Worm (Caenorhabditis elegans) whole organism, midembryonic: Measurements from ENCODE around the gene F19F10.14.
A peak's percentile ranks its signal among the peaks of the same experiment; 100 is the strongest.

Experiments
- T22C8.4 ChIP-seq: fragments of 200-800 bp; sonication (Bioruptor generic); IDR thresholded peaks from 2 replicates; pipeline ENCODE4 v1.3.6; 2022; ENCODE audit warnings: missing genetic modification characterization, missing compliant biosample characterization
- cog-1 ChIP-seq: sonication (generic microtip); optimal IDR thresholded peaks from 2 replicates; lab custom pipeline; 2016; ENCODE audit warnings: missing genetic modification characterization, missing compliant biosample characterization
- flt-1 ChIP-seq: fragments of 200-800 bp; sonication (Bioruptor generic); IDR thresholded peaks from 2 replicates; pipeline ENCODE4 v1.3.6; 2022; ENCODE audit warnings: missing genetic modification characterization, missing compliant biosample characterization
- klf-2 ChIP-seq: fragments of 200-800 bp; sonication (Bioruptor generic); conservative IDR thresholded peaks from 2 replicates; pipeline ENCODE4 v1.3.6; 2022; ENCODE audit warnings: missing genetic modification reagents, missing genetic modification characterization, missing compliant biosample characterization
- med-1 ChIP-seq: sonication (generic microtip); optimal IDR thresholded peaks from 2 replicates; lab custom pipeline; 2017; ENCODE audit warnings: missing genetic modification characterization, mild to moderate bottlenecking, missing compliant biosample characterization, antibody characterized with exemption, missing genetic modification reagents; ENCODE audit not compliant: insufficient read depth
- ref-1 ChIP-seq: fragments of 200-800 bp; sonication (Bioruptor generic); conservative IDR thresholded peaks from 2 replicates; pipeline ENCODE4 v1.3.6; 2022; ENCODE audit warnings: missing genetic modification reagents, missing genetic modification characterization, missing compliant biosample characterization
- tab-1 ChIP-seq: fragments of 200-800 bp; sonication (Bioruptor generic); IDR thresholded peaks from 2 replicates; pipeline ENCODE4 v1.3.6; 2022; ENCODE audit warnings: missing genetic modification characterization, missing compliant biosample characterization
- ztf-23 ChIP-seq: fragments of 200-800 bp; sonication (Bioruptor generic); IDR thresholded peaks from 2 replicates; pipeline ENCODE4 v1.3.6; 2022; ENCODE audit warnings: missing genetic modification reagents, missing genetic modification characterization, missing compliant biosample characterization
- ztf-29 ChIP-seq: fragments of 200-800 bp; sonication (Bioruptor generic); IDR thresholded peaks from 2 replicates; pipeline ENCODE4 v1.3.6; 2022; ENCODE audit warnings: missing genetic modification reagents, missing genetic modification characterization, missing compliant biosample characterization

The F19F10.14 gene

DNA sequence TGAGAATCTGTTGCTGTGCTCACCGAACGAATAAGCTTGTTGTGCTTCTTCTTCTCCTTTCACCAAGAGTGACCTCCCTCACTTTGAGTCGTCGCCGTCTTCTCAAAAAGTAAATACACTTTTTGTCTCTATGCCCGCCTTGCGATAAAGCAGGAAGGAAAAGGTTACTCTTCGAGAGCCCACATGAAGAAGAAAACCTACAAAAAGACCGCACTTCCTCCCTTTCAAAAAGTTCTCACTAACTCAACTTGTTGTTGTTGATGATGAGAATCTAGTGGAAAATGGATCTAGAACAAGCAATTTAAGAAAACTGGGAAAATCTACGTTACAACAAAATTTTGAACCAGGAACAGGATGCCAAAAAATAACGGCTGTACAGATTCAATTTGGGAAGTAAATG lies 19.6 kb upstream of the F19F10.14 start, which contains the start of gene C50E3.6:
TSS of gene C50E3.6 (minus strand) at position 101 of the 400 bp plus-strand sequence.
- no peak for TF ChIP-seq klf-2 (GFP tag; lab: Robert Waterston, UW)
- no peak for TF ChIP-seq ref-1 (GFP tag; lab: Robert Waterston, UW)
- TF ChIP-seq flt-1 (GFP tag; lab: Robert Waterston, UW) = no peak
- no peak for TF ChIP-seq T22C8.4 (GFP tag; lab: Robert Waterston, UW)

DNA sequence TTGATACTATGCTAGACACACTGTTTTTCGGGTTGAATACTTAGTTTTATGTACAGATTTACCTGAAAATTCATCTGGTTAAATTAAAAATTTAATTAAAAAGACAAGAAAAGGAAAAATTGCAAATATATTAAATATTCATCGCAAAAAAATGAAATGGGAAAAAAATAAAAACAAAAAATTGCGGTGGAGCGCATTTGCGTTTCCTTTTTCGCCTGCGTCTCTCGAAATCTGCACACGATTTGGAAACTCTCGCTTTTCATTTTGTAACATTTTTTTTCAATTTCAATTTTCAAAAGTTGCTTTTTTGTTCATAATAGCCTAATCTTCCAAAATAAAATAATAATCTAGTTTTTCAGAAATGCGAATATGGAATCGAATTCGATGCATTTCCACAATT lies 16.8 kb upstream of the F19F10.14 start, which contains the start of the genes F19F10.11 and C50E3.5:
TSS of gene F19F10.11 (minus strand) at position 68 of the 400 bp plus-strand sequence.
TSS of gene C50E3.5 (plus strand) at position 360 of the 400 bp plus-strand sequence.
- no peak for TF ChIP-seq ztf-29
- no peak for TF ChIP-seq ztf-23
- TF ChIP-seq T22C8.4 (GFP tag; lab: Robert Waterston, UW) = no peak
- TF ChIP-seq ref-1 (GFP tag; lab: Robert Waterston, UW) = no peak
- TF ChIP-seq cog-1 (tag; lab: Kevin White, UChicago) = no peak
- TF ChIP-seq klf-2 (GFP tag; lab: Robert Waterston, UW) = no peak
- no peak for TF ChIP-seq tab-1 (GFP tag; lab: Robert Waterston, UW)
- no peak for TF ChIP-seq flt-1 (GFP tag; lab: Robert Waterston, UW)
- no peak for TF ChIP-seq med-1 (GFP tag; lab: Kevin White, UChicago)

DNA sequence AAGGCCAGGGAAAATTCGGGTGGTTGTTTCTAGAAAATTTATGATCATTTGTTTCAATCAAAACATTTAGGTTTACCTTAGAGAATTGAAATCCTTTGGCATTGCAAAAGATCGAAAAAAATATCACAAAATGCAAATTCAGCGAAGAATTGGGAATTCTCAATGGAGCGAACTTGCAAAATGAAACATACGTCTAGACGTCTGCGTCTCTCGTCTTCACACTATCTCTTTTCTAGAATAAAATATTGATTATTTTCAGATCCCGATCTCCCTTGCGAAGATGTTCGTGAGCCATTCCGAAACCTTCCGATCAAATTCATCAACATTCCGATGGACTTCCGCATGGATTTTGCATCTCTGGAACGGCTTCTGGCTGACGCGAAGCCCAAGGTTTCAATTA lies 9.5 kb upstream of the F19F10.14 start, which contains the start of gene ets-6:
TSS of gene ets-6 (minus strand) at position 169 of the 400 bp plus-strand sequence.
- no peak for TF ChIP-seq flt-1 (GFP tag; lab: Robert Waterston, UW)
- peak; percentile 67 for TF ChIP-seq T22C8.4 (GFP tag; lab: Robert Waterston, UW)

- TF ChIP-seq med-1 (GFP tag; lab: Kevin White, UChicago) (no peak), klf-2 (GFP tag; lab: Robert Waterston, UW) (no peak), ref-1 (GFP tag; lab: Robert Waterston, UW) (no peak), T22C8.4 (GFP tag; lab: Robert Waterston, UW) (no peak), tab-1 (GFP tag; lab: Robert Waterston, UW) (no peak), ztf-23 (no peak), cog-1 (tag; lab: Kevin White, UChicago) (no peak), ztf-29 (no peak), flt-1 (GFP tag; lab: Robert Waterston, UW) (no peak)
These were observed 4.7 kb upstream of the F19F10.14 start, which contains the start of the genes snu-66 and ints-9 for ce11 chrV:7575563-7575962. TSS of gene snu-66 (minus strand) at chrV:7575670. TSS of gene ints-9 (plus strand) at chrV:7575802.

ce11 chrV:7570290-7570689 lies 565 bp downstream of the F19F10.14 start, which contains the start of gene clec-212:
TSS of gene clec-212 (minus strand) at chrV:7570390.
- no peak for TF ChIP-seq flt-1 (GFP tag; lab: Robert Waterston, UW)
- TF ChIP-seq klf-2 (GFP tag; lab: Robert Waterston, UW) = no peak
- no peak for TF ChIP-seq ref-1 (GFP tag; lab: Robert Waterston, UW)
- TF ChIP-seq ztf-29 = no peak
- TF ChIP-seq T22C8.4 (GFP tag; lab: Robert Waterston, UW) = no peak
- TF ChIP-seq med-1 (GFP tag; lab: Kevin White, UChicago) = no peak
- no peak for TF ChIP-seq tab-1 (GFP tag; lab: Robert Waterston, UW)
- no peak for TF ChIP-seq ztf-23

ce11 chrV:7562947-7563346 lies 7.9 kb downstream of the F19F10.14 start, which contains the start of gene F19F10.1:
TSS of gene F19F10.1 (plus strand) at chrV:7563247.
- no peak for TF ChIP-seq klf-2 (GFP tag; lab: Robert Waterston, UW)
- TF ChIP-seq med-1 (GFP tag; lab: Kevin White, UChicago) = no peak
- TF ChIP-seq flt-1 (GFP tag; lab: Robert Waterston, UW) = no peak
- no peak for TF ChIP-seq cog-1 (tag; lab: Kevin White, UChicago)
- TF ChIP-seq ztf-23 = no peak
- no peak for TF ChIP-seq ref-1 (GFP tag; lab: Robert Waterston, UW)
- TF ChIP-seq tab-1 (GFP tag; lab: Robert Waterston, UW) = no peak
- no peak for TF ChIP-seq ztf-29
- no peak for TF ChIP-seq T22C8.4 (GFP tag; lab: Robert Waterston, UW)

DNA sequence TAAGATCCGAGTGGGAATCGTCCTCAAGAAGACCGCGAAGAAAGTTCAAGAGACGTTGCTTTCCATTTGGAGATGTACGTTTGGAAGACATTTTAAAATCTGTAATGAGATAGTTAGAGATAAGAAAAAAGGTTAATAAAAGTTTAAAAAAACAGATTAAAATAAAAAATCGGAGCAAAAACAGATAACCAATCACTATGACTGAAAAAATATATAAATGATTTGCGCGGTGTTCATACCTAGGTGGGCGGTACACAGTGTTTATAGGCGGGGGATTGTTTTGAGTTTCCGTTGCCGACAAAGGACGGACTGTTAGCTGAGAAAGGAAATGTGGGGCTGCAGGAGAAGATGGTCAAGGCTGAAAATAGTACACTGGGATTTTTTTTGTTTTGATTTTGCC lies 12.2 kb downstream of the F19F10.14 start, which contains the start of gene ets-7:
TSS of gene ets-7 (minus strand) at position 101 of the 400 bp plus-strand sequence.
- TF ChIP-seq ztf-29 (no peak), cog-1 (tag; lab: Kevin White, UChicago) (no peak)

DNA sequence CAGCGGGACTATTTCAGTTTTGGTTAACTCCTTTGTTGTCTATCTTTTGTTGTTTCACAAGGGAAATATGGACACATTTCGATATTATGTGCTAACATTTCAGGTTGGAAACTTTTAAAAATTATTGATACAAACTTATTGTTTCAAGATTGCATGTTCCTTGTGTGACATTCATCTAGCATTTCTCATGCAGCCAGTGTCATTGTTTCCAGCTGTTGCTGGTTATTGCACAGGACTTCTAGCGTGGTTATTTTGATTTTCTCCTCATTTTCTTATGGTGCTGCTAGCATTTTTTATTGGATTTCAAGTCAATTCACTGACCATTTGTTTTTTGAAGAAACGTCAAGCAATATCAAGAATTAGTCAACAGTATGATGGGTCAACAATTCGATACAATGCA lies 15.0 kb downstream of the F19F10.14 start:
- TF ChIP-seq tab-1 (GFP tag; lab: Robert Waterston, UW) = no peak
- TF ChIP-seq cog-1 (tag; lab: Kevin White, UChicago) = no peak
- no peak for TF ChIP-seq flt-1 (GFP tag; lab: Robert Waterston, UW)
- no peak for TF ChIP-seq klf-2 (GFP tag; lab: Robert Waterston, UW)
- TF ChIP-seq ztf-29 = no peak
- TF ChIP-seq T22C8.4 (GFP tag; lab: Robert Waterston, UW) = no peak
- TF ChIP-seq med-1 (GFP tag; lab: Kevin White, UChicago) = no peak
- no peak for TF ChIP-seq ref-1 (GFP tag; lab: Robert Waterston, UW)
- no peak for TF ChIP-seq ztf-23

- TF ChIP-seq cog-1 (tag; lab: Kevin White, UChicago) = no peak
- no peak for TF ChIP-seq ref-1 (GFP tag; lab: Robert Waterston, UW)
- TF ChIP-seq flt-1 (GFP tag; lab: Robert Waterston, UW) = no peak
- TF ChIP-seq tab-1 (GFP tag; lab: Robert Waterston, UW) = no peak
- TF ChIP-seq ztf-23 = no peak
- TF ChIP-seq ztf-29 = no peak
- TF ChIP-seq T22C8.4 (GFP tag; lab: Robert Waterston, UW) = no peak
- no peak for TF ChIP-seq med-1 (GFP tag; lab: Kevin White, UChicago)
- no peak for TF ChIP-seq klf-2 (GFP tag; lab: Robert Waterston, UW)
These were observed 16.9 kb downstream of the F19F10.14 start, which contains the start of gene ttr-10 for ce11 chrV:7553873-7554362. TSS of gene ttr-10 (minus strand) at chrV:7553923.
